Fruit fly (Drosophila melanogaster) whole organism: ENCODE results near the gene Osi11.

ENCODE experiments used
- CG8478 ChIP-seq: fragments of >200 bp; optimal IDR thresholded peaks from 2 replicates; lab custom pipeline; 2018; ENCODE audit warnings: inconsistent platforms
- Dll ChIP-seq: fragments of >200 bp; optimal IDR thresholded peaks from 2 replicates; lab custom pipeline; 2017
- EcR ChIP-seq, 2 experiments: fragments of >200 bp; optimal IDR thresholded peaks; 2 replicates each; lab custom pipeline; 2017; ENCODE audit warnings: missing biosample characterization in 2 of 2, missing genetic modification characterization in 2 of 2, missing genetic modification reagents in 2 of 2
- pan ChIP-seq: fragments of >200 bp; optimal IDR thresholded peaks from 2 replicates; lab custom pipeline; 2017
- psq ChIP-seq: fragments of >200 bp; optimal IDR thresholded peaks from 2 replicates; lab custom pipeline; 2017
- usp ChIP-seq: fragments of >200 bp; optimal IDR thresholded peaks from 2 replicates; lab custom pipeline; 2017; ENCODE audit warnings: missing biosample characterization, missing genetic modification characterization, mixed read lengths

Osi11 gene

DNA sequence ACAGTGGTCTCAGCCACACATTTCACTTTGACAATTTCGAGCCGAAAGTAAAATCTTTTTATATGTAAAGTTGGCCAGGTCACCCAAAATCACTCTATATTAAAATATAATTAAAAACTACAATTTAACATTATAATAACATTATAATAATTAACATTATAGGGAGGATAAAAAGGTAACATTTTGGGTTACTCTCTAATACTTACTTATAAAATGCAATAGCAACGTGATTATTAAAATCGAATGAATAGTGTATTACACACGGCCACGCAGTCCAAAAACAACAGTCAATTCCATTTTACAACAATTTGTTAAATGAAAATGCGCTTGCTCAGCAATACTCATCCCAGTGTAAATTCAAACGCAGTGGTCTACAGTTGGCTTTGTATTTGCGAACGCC is 46.4 kb downstream of the Osi11 start:
- TF ChIP-seq psq (no peak), CG8478 (lab: Kevin White, UChicago) (no peak), EcR (GFP tag; optimal IDR thresholded peaks at IDR 0.05; lab: Kevin White, UChicago) (no peak), pan (lab: Kevin White, UChicago) (no peak)

DNA sequence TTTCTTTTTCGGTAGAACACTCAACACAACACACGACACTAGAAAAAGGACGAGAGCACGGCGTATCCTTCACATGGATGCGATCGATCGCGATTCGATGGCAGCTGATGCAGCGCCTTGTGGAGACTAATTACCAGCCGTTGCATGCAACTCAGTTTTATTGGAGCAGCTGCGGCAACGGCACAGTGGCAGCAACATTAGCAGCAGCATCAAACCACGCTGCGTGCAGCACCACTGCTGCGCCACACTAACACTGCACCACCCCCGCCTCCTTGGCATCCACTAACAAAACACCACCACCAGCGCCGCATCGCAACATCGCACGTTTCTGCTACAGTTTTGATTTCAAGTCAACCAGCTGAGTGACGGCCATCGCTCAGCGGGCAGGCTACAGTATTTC is 46.9 kb downstream of the Osi11 start, which contains the start of gene Osi4:
Gene Osi4 (minus strand): TSS at position 101 of the 400 bp plus-strand sequence.
- TF ChIP-seq usp (no peak), psq (no peak), EcR (GFP tag; optimal IDR thresholded peaks at IDR 0.05; lab: Kevin White, UChicago) (no peak), pan (lab: Kevin White, UChicago) (no peak), Dll (lab: Kevin White, UChicago) (no peak), CG8478 (lab: Kevin White, UChicago) (no peak)
